Worm (Caenorhabditis elegans) whole organism, L2 larva: ENCODE data around the gene F38B7.10.

ENCODE experiments used
- C34F6.9 ChIP-seq: fragments of 150-350 bp; optimal IDR thresholded peaks from 2 replicates; lab custom pipeline; 2014; ENCODE audit warnings: missing biosample characterization, missing genetic modification characterization
- F13H6.1 ChIP-seq: sonication (generic microtip); optimal IDR thresholded peaks from 2 replicates; lab custom pipeline; 2016; ENCODE audit warnings: missing genetic modification characterization, missing compliant biosample characterization
- R02D3.7 ChIP-seq: fragments of 150-350 bp; optimal IDR thresholded peaks from 2 replicates; lab custom pipeline; 2014; ENCODE audit warnings: missing biosample characterization, missing genetic modification characterization
- Y55F3AM.14 ChIP-seq: fragments of 200-800 bp; sonication (Bioruptor generic); optimal IDR thresholded peaks from 2 replicates; lab custom pipeline; 2018; ENCODE audit warnings: mild to moderate bottlenecking, missing genetic modification characterization, missing compliant biosample characterization
- ZK546.5 ChIP-seq: sonication (generic microtip); optimal IDR thresholded peaks from 2 replicates; lab custom pipeline; 2017; ENCODE audit warnings: missing biosample characterization, missing genetic modification characterization
- alr-1 ChIP-seq: fragments of 150-350 bp; optimal IDR thresholded peaks from 2 replicates; lab custom pipeline; 2014; ENCODE audit warnings: missing biosample characterization, missing genetic modification characterization
- ama-1 ChIP-seq: fragments of 150-350 bp; optimal IDR thresholded peaks from 2 replicates; lab custom pipeline; 2018; ENCODE audit warnings: inconsistent platforms
- blmp-1 ChIP-seq: sonication (generic microtip); optimal IDR thresholded peaks from 2 replicates; lab custom pipeline; 2017; ENCODE audit warnings: missing genetic modification characterization, mild to moderate bottlenecking, missing compliant biosample characterization, antibody characterized with exemption, moderate library complexity; ENCODE audit not compliant: insufficient read depth
- ceh-16 ChIP-seq: fragments of 150-350 bp; optimal IDR thresholded peaks from 2 replicates; lab custom pipeline; 2014; ENCODE audit warnings: missing biosample characterization, missing genetic modification characterization
- ceh-82 ChIP-seq: fragments of 150-350 bp; optimal IDR thresholded peaks from 2 replicates; lab custom pipeline; 2014; ENCODE audit warnings: missing biosample characterization, missing genetic modification characterization
- crh-2 ChIP-seq: sonication (generic microtip); optimal IDR thresholded peaks from 2 replicates; lab custom pipeline; 2017; ENCODE audit warnings: missing biosample characterization, missing genetic modification characterization
- dmd-4 ChIP-seq: sonication (generic microtip); optimal IDR thresholded peaks from 2 replicates; lab custom pipeline; 2017; ENCODE audit warnings: missing biosample characterization, missing genetic modification characterization
- egl-27 ChIP-seq: sonication (generic microtip); optimal IDR thresholded peaks from 3 replicates; lab custom pipeline; 2017; ENCODE audit warnings: missing biosample characterization, missing genetic modification reagents, missing genetic modification characterization
- elt-3 ChIP-seq: sonication (generic microtip); optimal IDR thresholded peaks from 2 replicates; lab custom pipeline; 2017; ENCODE audit warnings: missing biosample characterization, missing genetic modification characterization
- fos-1 ChIP-seq: fragments of 150-350 bp; optimal IDR thresholded peaks from 2 replicates; lab custom pipeline; 2014; ENCODE audit warnings: missing biosample characterization, missing genetic modification characterization
- lin-39 ChIP-seq: fragments of 150-350 bp; optimal IDR thresholded peaks from 2 replicates; lab custom pipeline; 2014; ENCODE audit warnings: missing biosample characterization, missing genetic modification reagents, missing genetic modification characterization
- lsy-2 ChIP-seq, 2 experiments: fragments of 150-350 bp in 1 of 2; sonication (generic microtip) in 1 of 2; optimal IDR thresholded peaks; 2 replicates each; lab custom pipeline; 2014 to 2017; ENCODE audit warnings: missing biosample characterization in 2 of 2, missing genetic modification characterization in 2 of 2
- mab-5 ChIP-seq: fragments of 150-350 bp; optimal IDR thresholded peaks from 2 replicates; lab custom pipeline; 2014; ENCODE audit warnings: missing biosample characterization, missing genetic modification characterization
- mbf-1 ChIP-seq: sonication (generic microtip); optimal IDR thresholded peaks from 2 replicates; lab custom pipeline; 2017; ENCODE audit warnings: missing biosample characterization, missing genetic modification characterization
- mdl-1 ChIP-seq, 2 experiments: fragments of 150-350 bp in 1 of 2; sonication (generic microtip) in 1 of 2; optimal IDR thresholded peaks; 2 replicates each; lab custom pipeline; 2017; ENCODE audit warnings: missing biosample characterization in 2 of 2, missing genetic modification characterization in 2 of 2
- nhr-10 ChIP-seq: sonication (generic microtip); optimal IDR thresholded peaks from 2 replicates; lab custom pipeline; 2017; ENCODE audit warnings: missing biosample characterization, missing genetic modification characterization
- nhr-11 ChIP-seq: fragments of 150-350 bp; optimal IDR thresholded peaks from 2 replicates; lab custom pipeline; 2014; ENCODE audit warnings: missing biosample characterization, missing genetic modification characterization
- nhr-12 ChIP-seq: fragments of 150-350 bp; optimal IDR thresholded peaks from 2 replicates; lab custom pipeline; 2014; ENCODE audit warnings: missing biosample characterization, missing genetic modification characterization
- nhr-129 ChIP-seq: fragments of 150-350 bp; optimal IDR thresholded peaks from 2 replicates; lab custom pipeline; 2014; ENCODE audit warnings: missing biosample characterization, missing genetic modification characterization
- nhr-21 ChIP-seq: fragments of 150-350 bp; optimal IDR thresholded peaks from 2 replicates; lab custom pipeline; 2014; ENCODE audit warnings: missing biosample characterization, missing genetic modification characterization
- nhr-237 ChIP-seq: fragments of 150-350 bp; optimal IDR thresholded peaks from 2 replicates; lab custom pipeline; 2014; ENCODE audit warnings: missing biosample characterization, missing genetic modification characterization
- nhr-25 ChIP-seq: fragments of 150-350 bp; sonication (generic microtip); optimal IDR thresholded peaks from 3 replicates; lab custom pipeline; 2014; ENCODE audit warnings: missing biosample characterization, missing genetic modification characterization
- nhr-6 ChIP-seq: fragments of 150-350 bp; optimal IDR thresholded peaks from 2 replicates; lab custom pipeline; 2014; ENCODE audit warnings: missing biosample characterization, missing genetic modification characterization
- nhr-77 ChIP-seq: fragments of 150-350 bp; optimal IDR thresholded peaks from 2 replicates; lab custom pipeline; 2014; ENCODE audit warnings: missing biosample characterization, missing genetic modification characterization
- peb-1 ChIP-seq: fragments of 150-350 bp; optimal IDR thresholded peaks from 2 replicates; lab custom pipeline; 2014; ENCODE audit warnings: missing biosample characterization, missing genetic modification characterization
- sem-4 ChIP-seq: fragments of 150-350 bp; optimal IDR thresholded peaks from 2 replicates; lab custom pipeline; 2014; ENCODE audit warnings: missing biosample characterization, missing genetic modification reagents, missing genetic modification characterization
- sma-3 ChIP-seq: sonication (generic microtip); optimal IDR thresholded peaks from 2 replicates; lab custom pipeline; 2016; ENCODE audit warnings: missing genetic modification reagents, missing genetic modification characterization, missing compliant biosample characterization
- sma-9 ChIP-seq, 2 experiments: fragments of 150-350 bp in 1 of 2; sonication (generic microtip) in 1 of 2; optimal IDR thresholded peaks; 2 replicates each; lab custom pipeline; 2014 to 2016; ENCODE audit warnings: missing genetic modification characterization in 2 of 2, mild to moderate bottlenecking in 1 of 2, missing biosample characterization in 1 of 2, missing compliant biosample characterization in 1 of 2, missing genetic modification reagents in 1 of 2, moderate library complexity in 1 of 2
- unc-39 ChIP-seq: fragments of 150-350 bp; optimal IDR thresholded peaks from 2 replicates; lab custom pipeline; 2014; ENCODE audit warnings: missing biosample characterization, missing genetic modification characterization
- unc-62 ChIP-seq: fragments of 150-350 bp; optimal IDR thresholded peaks from 2 replicates; lab custom pipeline; 2014; ENCODE audit warnings: missing biosample characterization, missing genetic modification reagents, missing genetic modification characterization
- ztf-11 ChIP-seq: sonication (generic microtip); optimal IDR thresholded peaks from 2 replicates; lab custom pipeline; 2017; ENCODE audit warnings: missing biosample characterization, missing genetic modification characterization

Gene F38B7.10

DNA sequence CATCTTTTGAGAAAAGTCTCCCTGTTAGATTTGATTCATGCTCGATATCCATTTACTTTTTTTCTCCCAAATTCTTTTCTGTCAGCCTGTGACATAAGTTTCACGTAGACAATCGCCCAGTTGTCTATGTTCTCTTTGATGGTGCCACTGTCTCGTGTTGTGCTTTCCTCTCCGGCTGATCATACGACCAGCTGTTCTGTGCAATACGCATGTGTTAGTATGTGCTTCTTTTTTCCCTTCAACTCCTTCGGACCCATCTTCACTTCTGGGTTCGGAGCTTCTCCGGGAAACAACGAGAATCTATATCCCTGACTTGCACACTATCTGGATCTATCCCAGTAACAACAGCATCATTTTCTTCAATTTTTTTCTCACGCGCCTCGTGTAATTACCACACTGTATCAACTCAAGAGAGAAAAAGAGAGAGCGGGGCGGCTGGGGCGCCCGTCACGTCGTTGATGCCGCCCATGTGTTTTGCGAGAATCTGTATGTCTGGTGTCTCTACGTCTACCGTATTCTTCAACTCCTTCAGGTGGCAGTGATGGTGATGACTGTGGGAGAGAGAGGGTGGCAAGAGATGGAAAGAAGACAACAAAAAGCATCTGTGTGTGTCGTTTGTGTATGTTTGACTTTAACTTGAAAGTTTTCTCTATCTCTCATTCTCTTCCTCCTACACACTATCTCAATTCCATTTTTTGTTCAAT is 13.3 kb upstream of the F38B7.10 start (continued):
- TF ChIP-seq ZK546.5 = no peak
- no peak for TF ChIP-seq ama-1
- TF ChIP-seq Y55F3AM.14 (GFP tag; lab: Kevin White, UChicago) = peak; percentile 73
- no peak for TF ChIP-seq dmd-4
- peak; percentile 95 for TF ChIP-seq nhr-25
- TF ChIP-seq lin-39 (tag; lab: Kevin White, UChicago) = no peak
- no peak for TF ChIP-seq mbf-1 (tag; lab: Kevin White, UChicago)
- peak; percentile 91 for TF ChIP-seq sma-3 (GFP tag; lab: Kevin White, UChicago)
- TF ChIP-seq unc-39 (tag; lab: Kevin White, UChicago) = no peak
- peak; percentile 96 for TF ChIP-seq F13H6.1 (tag; lab: Kevin White, UChicago)
- no peak for TF ChIP-seq nhr-12 (tag; lab: Kevin White, UChicago)
- TF ChIP-seq nhr-77 = no peak
- no peak for TF ChIP-seq peb-1 (tag; lab: Kevin White, UChicago)

ce11 chrV:11532535-11532853 is 12.8 kb upstream of the F38B7.10 start:
- no peak for TF ChIP-seq nhr-77
- TF ChIP-seq ZK546.5 = no peak
- peak; percentile 63 for TF ChIP-seq ama-1
- no peak for TF ChIP-seq blmp-1 (tag; lab: Kevin White, UChicago)

DNA sequence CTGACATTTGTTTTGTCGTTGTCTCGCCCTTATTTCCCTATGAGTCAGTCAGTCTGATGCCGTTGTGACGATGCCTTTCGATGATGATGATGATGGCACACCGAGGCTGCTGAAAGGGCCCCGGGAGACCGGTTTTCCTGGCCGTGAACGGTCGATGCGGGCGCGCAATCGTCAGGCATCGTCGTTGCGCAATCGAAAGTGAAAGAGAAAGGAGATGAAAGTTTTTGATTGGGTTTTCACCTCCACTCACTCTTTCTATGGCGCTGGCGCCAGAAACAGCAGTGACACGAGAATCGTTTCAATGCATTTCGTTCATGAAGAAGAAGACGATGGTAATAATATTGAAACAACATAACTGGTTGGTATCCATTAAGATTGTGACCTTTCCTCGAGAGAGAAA is 12.4 kb upstream of the F38B7.10 start:
- peak; percentile 33 for TF ChIP-seq fos-1 (tag; lab: Kevin White, UChicago)
- TF ChIP-seq nhr-6 (tag; lab: Kevin White, UChicago) = no peak
- no peak for TF ChIP-seq mab-5 (tag; lab: Kevin White, UChicago)
- peak; percentile 80 for TF ChIP-seq sem-4 (tag; lab: Kevin White, UChicago)
- no peak for TF ChIP-seq nhr-11 (tag; lab: Kevin White, UChicago)
- TF ChIP-seq mdl-1 (tag; optimal IDR thresholded peaks at IDR 0.05; lab: Kevin White, UChicago) = no peak
- TF ChIP-seq nhr-129 (tag; lab: Kevin White, UChicago) = peak; percentile 67
- TF ChIP-seq blmp-1 (tag; lab: Kevin White, UChicago) = peak; percentile 100
- TF ChIP-seq Y55F3AM.14 (GFP tag; lab: Kevin White, UChicago) = peak; percentile 61
- TF ChIP-seq egl-27 (tag; lab: Kevin White, UChicago) = peak; percentile 62
- no peak for TF ChIP-seq R02D3.7
- no peak for TF ChIP-seq peb-1 (tag; lab: Kevin White, UChicago)
- TF ChIP-seq nhr-237 (tag; lab: Kevin White, UChicago) = no peak
- TF ChIP-seq dmd-4 = no peak
- TF ChIP-seq C34F6.9 (tag; lab: Kevin White, UChicago) = no peak
- peak; percentile 87 for TF ChIP-seq sma-9 (GFP tag; optimal IDR thresholded peaks at IDR 0.05; lab: Kevin White, UChicago)
- TF ChIP-seq sma-9 (tag; optimal IDR thresholded peaks at IDR 0.05; lab: Kevin White, UChicago) = no peak
- TF ChIP-seq nhr-25 = peak; percentile 88
- no peak for TF ChIP-seq lsy-2 (tag; optimal IDR thresholded peaks at IDR 0.05; lab: Kevin White, UChicago)
- peak; percentile 72 for TF ChIP-seq sma-3 (GFP tag; lab: Kevin White, UChicago)
- TF ChIP-seq alr-1 (tag; lab: Kevin White, UChicago) = no peak
- TF ChIP-seq nhr-10 (tag; lab: Kevin White, UChicago) = no peak
- peak; percentile 46 for TF ChIP-seq nhr-21 (tag; lab: Kevin White, UChicago)

ce11 chrV:11533365-11533949 is 11.9 kb upstream of the F38B7.10 start:
- TF ChIP-seq ZK546.5 = no peak
- TF ChIP-seq ceh-16 (tag; lab: Kevin White, UChicago) = no peak
- TF ChIP-seq ztf-11 (tag; lab: Kevin White, UChicago) = no peak
- no peak for TF ChIP-seq elt-3 (tag; lab: Kevin White, UChicago)
- TF ChIP-seq unc-62 (GFP tag; lab: Kevin White, UChicago) = no peak
- TF ChIP-seq ceh-82 (tag; lab: Kevin White, UChicago) = no peak
- TF ChIP-seq egl-27 (tag; lab: Kevin White, UChicago) = no peak
- TF ChIP-seq nhr-10 (tag; lab: Kevin White, UChicago) = no peak
- no peak for TF ChIP-seq nhr-237 (tag; lab: Kevin White, UChicago)
- TF ChIP-seq nhr-21 (tag; lab: Kevin White, UChicago) = no peak
- TF ChIP-seq nhr-25 = no peak
- no peak for TF ChIP-seq ama-1
- TF ChIP-seq crh-2 (tag; lab: Kevin White, UChicago) = no peak
